Fruit fly (Drosophila melanogaster) whole organism, wandering third instar larva: ENCODE results near the gene CG33159.

ENCODE experiments used
- CrebA ChIP-seq: fragments of 200-800 bp; sonication (Bioruptor generic); optimal IDR thresholded peaks from 2 replicates; lab custom pipeline; 2016; ENCODE audit warnings: missing biosample characterization, mild to moderate bottlenecking, missing genetic modification characterization, borderline replicate concordance
- Hr78 ChIP-seq: fragments of >200 bp; optimal IDR thresholded peaks from 2 replicates; lab custom pipeline; 2017; ENCODE audit warnings: missing biosample characterization, missing genetic modification characterization
- Jra ChIP-seq: sonication (Bioruptor generic); optimal IDR thresholded peaks from 2 replicates; lab custom pipeline; 2016; ENCODE audit warnings: missing biosample characterization, missing genetic modification characterization
- Myc ChIP-seq: fragments of >200 bp; optimal IDR thresholded peaks from 2 replicates; lab custom pipeline; 2017
- OdsH ChIP-seq: fragments of 200-800 bp; sonication (Bioruptor generic); optimal IDR thresholded peaks from 2 replicates; lab custom pipeline; 2016; ENCODE audit warnings: missing biosample characterization, mild to moderate bottlenecking, missing genetic modification characterization
- Rel ChIP-seq, 2 experiments: fragments of 200-800 bp; sonication (Bioruptor generic) in 1 of 2; optimal IDR thresholded peaks; 2 replicates in 1 of 2; 3 replicates in 1 of 2; lab custom pipeline; 2016 to 2019; ENCODE audit warnings: mild to moderate bottlenecking in 2 of 2, missing biosample characterization in 2 of 2, missing genetic modification characterization in 2 of 2, moderate library complexity in 1 of 2
- br ChIP-seq: fragments of 200-800 bp; sonication (Bioruptor generic); optimal IDR thresholded peaks from 2 replicates; lab custom pipeline; 2016; ENCODE audit warnings: missing biosample characterization, missing genetic modification characterization
- brk ChIP-seq: fragments of 200-800 bp; sonication (Bioruptor generic); optimal IDR thresholded peaks from 2 replicates; lab custom pipeline; 2016; ENCODE audit warnings: missing biosample characterization, mild to moderate bottlenecking, missing genetic modification characterization
- fru ChIP-seq: fragments of 200-800 bp; sonication (Bioruptor generic); optimal IDR thresholded peaks from 3 replicates; lab custom pipeline; 2016; ENCODE audit warnings: missing biosample characterization, mild to moderate bottlenecking, missing genetic modification characterization
- h ChIP-seq: fragments of 200-800 bp; sonication (Bioruptor generic); optimal IDR thresholded peaks from 3 replicates; lab custom pipeline; 2016; ENCODE audit warnings: missing biosample characterization, mild to moderate bottlenecking, missing genetic modification characterization
- jim ChIP-seq: fragments of 175-275, 200-325 bp; sonication (Bioruptor generic); optimal IDR thresholded peaks from 2 replicates; lab custom pipeline; 2016; ENCODE audit warnings: missing biosample characterization, mild to moderate bottlenecking, missing genetic modification characterization
- tai ChIP-seq: sonication (Bioruptor generic); optimal IDR thresholded peaks from 2 replicates; lab custom pipeline; 2016; ENCODE audit warnings: missing biosample characterization, missing genetic modification characterization

DNA sequence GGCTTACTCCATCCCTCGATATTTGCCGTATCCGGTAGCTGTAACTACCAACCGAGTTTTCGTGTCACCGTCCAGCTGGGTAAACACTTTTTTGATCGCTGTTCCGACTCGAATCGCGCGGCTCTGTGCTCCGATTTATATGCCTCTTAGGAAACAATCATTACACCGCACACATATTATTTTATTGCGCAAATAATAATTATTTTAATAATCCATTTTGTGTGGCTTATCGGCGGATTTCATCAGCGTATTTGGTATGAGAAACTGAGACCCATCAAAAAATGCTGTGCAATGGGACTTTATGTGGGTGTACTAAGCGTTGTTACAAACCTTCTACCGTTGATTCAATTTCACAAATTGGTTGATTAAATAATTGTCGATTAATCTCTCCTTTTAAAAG, 1.2 kb downstream of the CG33159 start, which contains the start of gene CG32271:
- TF ChIP-seq Hr78 (GFP tag; lab: Kevin White, UChicago) (no peak), OdsH (GFP tag; lab: Kevin White, UChicago) (no peak), Jra (GFP tag; lab: Kevin White, UChicago) (no peak), h (GFP tag; lab: Kevin White, UChicago) (no peak), tai (GFP tag; lab: Kevin White, UChicago) (no peak), Myc (lab: Kevin White, UChicago) (no peak), CrebA (GFP tag; lab: Kevin White, UChicago) (no peak), Rel (GFP tag; optimal IDR thresholded peaks at IDR 0.05; lab: Kevin White, UChicago) (no peak), Rel (tag; optimal IDR thresholded peaks at IDR 0.05; lab: Kevin White, UChicago) (no peak), brk (no peak), jim (GFP tag; lab: Kevin White, UChicago) (no peak), br (no peak), fru (GFP tag; lab: Kevin White, UChicago) (no peak)
